Fruit fly (Drosophila melanogaster) whole organism, adult: ENCODE results near the gene ERR.

ENCODE experiments used
- CG5204 ChIP-seq: fragments of 200-800 bp; sonication (Bioruptor generic); optimal IDR thresholded peaks from 2 replicates; lab custom pipeline; 2016; ENCODE audit warnings: missing biosample characterization, missing genetic modification characterization
- CG7101 ChIP-seq: fragments of 200-800 bp; sonication (Bioruptor generic); optimal IDR thresholded peaks from 2 replicates; lab custom pipeline; 2018; ENCODE audit warnings: missing biosample characterization, mild to moderate bottlenecking, missing genetic modification characterization, moderate library complexity
- bab1 ChIP-seq: fragments of 200-800 bp; sonication (Bioruptor generic); optimal IDR thresholded peaks from 3 replicates; lab custom pipeline; 2019; ENCODE audit warnings: missing biosample characterization, mild to moderate bottlenecking, missing genetic modification characterization, moderate library complexity
- ovo ChIP-seq: fragments of 200-800 bp; sonication (Bioruptor generic); optimal IDR thresholded peaks from 2 replicates; lab custom pipeline; 2016; ENCODE audit warnings: missing biosample characterization, missing genetic modification characterization

DNA sequence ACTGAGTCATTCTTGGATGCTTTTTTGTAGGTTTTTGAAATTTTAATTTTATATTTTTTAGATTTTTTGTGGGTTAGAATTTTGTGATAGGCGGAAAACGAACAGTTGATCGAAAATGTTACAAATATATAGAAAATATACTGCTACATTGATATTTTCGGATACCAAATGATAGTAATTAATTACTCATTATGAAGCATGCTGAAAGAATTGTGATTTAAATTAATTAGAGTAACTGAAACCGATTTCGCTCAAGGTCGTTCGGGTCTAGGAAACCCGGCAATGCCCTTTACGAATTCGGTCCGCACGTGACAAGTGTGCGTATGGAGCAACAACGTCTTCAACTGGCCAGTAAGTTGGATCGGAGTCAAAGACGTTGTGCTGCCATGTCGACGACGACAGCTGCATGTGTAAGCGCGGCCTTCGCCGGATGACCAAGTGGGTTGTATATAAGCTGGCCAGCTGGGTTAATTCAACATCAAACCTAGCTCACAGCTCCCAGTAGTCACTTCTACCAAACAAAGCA, 15.9 kb upstream of the ERR start, which contains the start of the genes CG7366 and CG13679:
- TF ChIP-seq CG5204 (GFP tag; lab: Kevin White, UChicago) (no peak), CG7101 (tag; lab: Kevin White, UChicago) (no peak), ovo (GFP tag; lab: Kevin White, UChicago) (no peak), bab1 (GFP tag; lab: Kevin White, UChicago) (no peak)
